Worm (Caenorhabditis elegans) whole organism, early embryonic: ENCODE measurements around the gene rsp-8.

Source experiments
- B0310.2 ChIP-seq: sonication (generic microtip); optimal IDR thresholded peaks from 2 replicates; lab custom pipeline; 2016; ENCODE audit warnings: mild to moderate bottlenecking, missing genetic modification characterization, missing compliant biosample characterization
- F13C5.2 ChIP-seq: sonication (generic microtip); optimal IDR thresholded peaks from 2 replicates; lab custom pipeline; 2017; ENCODE audit warnings: mild to moderate bottlenecking, missing genetic modification characterization, inconsistent platforms, missing compliant biosample characterization
- aly-1 ChIP-seq: sonication (generic microtip); optimal IDR thresholded peaks from 2 replicates; lab custom pipeline; 2016; ENCODE audit warnings: missing genetic modification characterization, missing compliant biosample characterization
- ama-1 ChIP-seq: fragments of 150-350 bp; optimal IDR thresholded peaks from 2 replicates; lab custom pipeline; 2014
- ceh-13 ChIP-seq: fragments of 200-800 bp; sonication (Bioruptor generic); optimal IDR thresholded peaks from 2 replicates; lab custom pipeline; 2018; ENCODE audit warnings: mild to moderate bottlenecking, missing genetic modification characterization, missing compliant biosample characterization
- ceh-36 ChIP-seq: sonication (generic microtip); optimal IDR thresholded peaks from 2 replicates; lab custom pipeline; 2016; ENCODE audit warnings: missing genetic modification characterization, inconsistent platforms, missing compliant biosample characterization
- ets-7 ChIP-seq: sonication (generic microtip); optimal IDR thresholded peaks from 2 replicates; lab custom pipeline; 2016; ENCODE audit warnings: missing genotype, missing genetic modification characterization, missing compliant biosample characterization
- flt-1 ChIP-seq: fragments of 200-800 bp; sonication (Bioruptor generic); IDR thresholded peaks from 2 replicates; pipeline ENCODE4 v1.3.6; 2022; ENCODE audit warnings: missing genetic modification characterization, missing compliant biosample characterization
- hmbx-1 ChIP-seq: sonication (generic microtip); optimal IDR thresholded peaks from 2 replicates; lab custom pipeline; 2016; ENCODE audit warnings: mild to moderate bottlenecking, missing genetic modification characterization, missing compliant biosample characterization
- hmg-4 ChIP-seq: fragments of 200-800 bp; sonication (Bioruptor generic); optimal IDR thresholded peaks from 2 replicates; lab custom pipeline; 2018; ENCODE audit warnings: mild to moderate bottlenecking, missing genetic modification characterization, missing compliant biosample characterization
- hnd-1 ChIP-seq: sonication (generic microtip); optimal IDR thresholded peaks from 2 replicates; lab custom pipeline; 2016; ENCODE audit warnings: missing genetic modification characterization, missing compliant biosample characterization
- pes-1 ChIP-seq: fragments of 200-800 bp; sonication (Bioruptor generic); IDR thresholded peaks from 2 replicates; pipeline ENCODE4 v1.3.6; 2022; ENCODE audit warnings: missing genetic modification reagents, missing genetic modification characterization, missing compliant biosample characterization
- scrt-1 ChIP-seq: fragments of 200-800 bp; sonication (Bioruptor generic); IDR thresholded peaks from 2 replicates; pipeline ENCODE4 v1.3.6; 2022; ENCODE audit warnings: missing genetic modification characterization, missing compliant biosample characterization
- sea-1 ChIP-seq: fragments of 200-800 bp; sonication (Bioruptor generic); conservative IDR thresholded peaks from 2 replicates; pipeline ENCODE4 v1.3.6; 2022; ENCODE audit warnings: missing genetic modification characterization, missing compliant biosample characterization
- tbx-11 ChIP-seq: fragments of 200-800 bp; sonication (Bioruptor generic); IDR thresholded peaks from 2 replicates; pipeline ENCODE4 v1.3.6; 2022; ENCODE audit warnings: missing genetic modification characterization, missing compliant biosample characterization
- tbx-37 ChIP-seq: fragments of 200-800 bp; sonication (Bioruptor generic); conservative IDR thresholded peaks from 2 replicates; pipeline ENCODE4 v1.3.6; 2022; ENCODE audit warnings: missing genetic modification reagents, missing genetic modification characterization, missing compliant biosample characterization
- tra-4 ChIP-seq: sonication (generic microtip); optimal IDR thresholded peaks from 2 replicates; lab custom pipeline; 2017; ENCODE audit warnings: missing genetic modification characterization, missing compliant biosample characterization

rsp-8 gene

DNA sequence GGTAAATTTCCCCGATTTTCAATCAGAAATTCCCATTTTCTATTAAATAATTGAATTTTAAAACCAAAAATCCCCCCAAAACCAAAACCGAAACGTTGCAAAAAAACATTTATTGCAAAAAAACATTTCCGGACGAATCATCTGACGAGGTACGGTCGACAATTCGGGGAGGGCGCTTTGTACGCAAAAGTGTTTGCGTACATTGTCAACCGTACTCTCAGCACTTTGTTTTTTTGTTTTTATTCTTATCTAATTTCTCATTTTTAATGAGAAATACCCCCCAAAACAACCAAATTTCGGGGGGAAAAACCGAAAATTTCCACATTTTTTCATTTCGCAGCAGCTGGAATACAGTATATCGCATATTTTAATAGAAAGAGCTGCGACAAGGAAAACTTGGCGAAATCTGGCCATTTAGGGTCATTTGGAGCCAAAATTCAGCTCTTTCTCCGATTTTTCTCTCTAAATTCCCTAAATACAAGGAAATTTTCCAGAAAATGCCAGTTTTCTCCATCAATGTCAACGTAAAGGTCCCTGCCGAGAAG lies 21.5 kb downstream of the rsp-8 start, which contains the start of gene mif-1:
Gene mif-1 (plus strand): TSS at position 495 of the 545 bp plus-strand sequence.
- 0 out of 2 replicates have a peak, but pooled peaks have one; percentile 8 for TF ChIP-seq tbx-37 (GFP tag; lab: Robert Waterston, UW)
- TF ChIP-seq sea-1 (GFP tag; lab: Robert Waterston, UW) = no peak

DNA sequence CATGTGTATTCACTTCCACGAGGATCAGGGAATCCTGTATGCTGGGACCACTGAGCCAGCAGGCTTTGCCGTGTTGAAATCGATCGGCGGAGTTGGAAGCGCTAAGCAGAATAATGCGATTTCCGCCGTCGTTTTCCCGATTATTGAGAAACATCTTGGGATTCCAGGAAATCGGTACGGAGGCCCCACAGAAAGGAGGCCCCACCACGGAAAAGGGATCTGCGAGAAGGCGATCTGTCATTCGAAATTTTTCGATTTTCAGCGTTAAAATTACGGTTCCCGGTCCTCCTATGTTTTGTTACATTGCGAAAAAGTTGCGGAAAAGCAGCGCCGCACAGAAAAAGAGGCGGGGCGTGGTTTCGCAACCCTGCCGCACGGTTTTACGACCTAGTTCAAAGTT lies 22.1 kb downstream of the rsp-8 start:
- TF ChIP-seq tbx-37 (GFP tag; lab: Robert Waterston, UW) (no peak), F13C5.2 (tag; lab: Kevin White, UChicago) (no peak), tbx-11 (GFP tag; lab: Robert Waterston, UW) (0 out of 2 replicates have a peak, but pooled peaks have one; percentile 30), ceh-13 (GFP tag; lab: Kevin White, UChicago) (no peak), pes-1 (peak; percentile 70), B0310.2 (tag; lab: Kevin White, UChicago) (no peak), aly-1 (tag; lab: Kevin White, UChicago) (no peak), flt-1 (GFP tag; lab: Robert Waterston, UW) (peak; percentile 33; the same call in 1 of the 2 replicates), ceh-36 (tag; lab: Kevin White, UChicago) (no peak), hnd-1 (tag; lab: Kevin White, UChicago) (no peak), hmg-4 (no peak), tra-4 (tag; lab: Kevin White, UChicago) (no peak), sea-1 (GFP tag; lab: Robert Waterston, UW) (0 out of 2 replicates have a peak, but pooled peaks have one; percentile 60), ets-7 (tag; lab: Kevin White, UChicago) (peak; percentile 25)

DNA sequence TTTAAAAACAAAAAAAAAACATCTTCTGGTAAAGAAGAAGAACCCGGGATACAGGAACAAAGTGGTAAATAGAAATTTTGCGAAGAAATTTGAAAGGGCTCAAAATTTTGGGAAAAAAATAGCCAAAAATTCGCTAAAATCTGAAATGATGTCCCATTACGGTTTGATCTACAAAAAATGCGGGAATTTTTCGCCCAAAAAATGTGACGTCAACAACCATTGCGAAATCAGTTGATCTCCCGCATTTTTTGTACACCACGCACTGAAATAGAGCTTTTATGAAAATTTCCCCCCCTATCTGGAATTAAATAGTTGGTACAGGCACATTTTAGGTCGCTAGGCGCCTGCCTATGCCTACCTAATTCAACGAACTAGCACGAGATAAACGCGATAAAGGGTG lies 23.4 kb downstream of the rsp-8 start:
- TF ChIP-seq hnd-1 (tag; lab: Kevin White, UChicago) = no peak
- no peak for TF ChIP-seq tbx-11 (GFP tag; lab: Robert Waterston, UW)
- no peak for TF ChIP-seq ceh-36 (tag; lab: Kevin White, UChicago)
- TF ChIP-seq tbx-37 (GFP tag; lab: Robert Waterston, UW) = no peak
- TF ChIP-seq pes-1 = no peak
- no peak for TF ChIP-seq F13C5.2 (tag; lab: Kevin White, UChicago)
- no peak for TF ChIP-seq ceh-13 (GFP tag; lab: Kevin White, UChicago)
- TF ChIP-seq hmg-4 = no peak
- no peak for TF ChIP-seq B0310.2 (tag; lab: Kevin White, UChicago)
- no peak for TF ChIP-seq ets-7 (tag; lab: Kevin White, UChicago)
- TF ChIP-seq sea-1 (GFP tag; lab: Robert Waterston, UW) = no peak
- TF ChIP-seq ama-1 (lab: Kevin White, UChicago) = no peak
- TF ChIP-seq aly-1 (tag; lab: Kevin White, UChicago) = no peak
- TF ChIP-seq flt-1 (GFP tag; lab: Robert Waterston, UW) = no peak
- TF ChIP-seq tra-4 (tag; lab: Kevin White, UChicago) = no peak
- TF ChIP-seq scrt-1 (GFP tag; lab: Robert Waterston, UW) = no peak
- no peak for TF ChIP-seq hmbx-1 (tag; lab: Kevin White, UChicago)

DNA sequence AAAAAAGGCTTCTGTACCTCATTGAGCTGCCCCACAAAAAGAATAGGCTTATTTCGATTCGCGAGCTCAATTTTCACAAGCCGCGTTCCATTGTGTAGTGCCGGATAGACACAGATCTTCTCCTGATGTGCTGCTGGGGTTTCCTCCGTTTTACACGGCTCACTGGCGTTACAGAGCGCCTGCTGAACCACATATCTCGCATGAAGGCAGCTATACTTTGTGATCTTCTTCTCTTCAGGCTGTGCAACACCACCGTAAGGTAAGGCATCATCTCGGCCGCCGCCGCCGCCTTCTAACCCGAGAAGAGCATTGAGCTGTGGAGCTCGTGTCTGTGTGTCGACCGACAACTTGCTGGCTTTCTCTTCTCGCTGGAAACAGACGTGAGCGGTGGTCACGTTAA lies 27.3 kb downstream of the rsp-8 start:
- TF ChIP-seq hmbx-1 (tag; lab: Kevin White, UChicago) = no peak
- no peak for TF ChIP-seq scrt-1 (GFP tag; lab: Robert Waterston, UW)
- TF ChIP-seq F13C5.2 (tag; lab: Kevin White, UChicago) = no peak
- TF ChIP-seq ama-1 (lab: Kevin White, UChicago) = no peak
- no peak for TF ChIP-seq aly-1 (tag; lab: Kevin White, UChicago)
- TF ChIP-seq ets-7 (tag; lab: Kevin White, UChicago) = no peak
- no peak for TF ChIP-seq ceh-13 (GFP tag; lab: Kevin White, UChicago)
- no peak for TF ChIP-seq tbx-37 (GFP tag; lab: Robert Waterston, UW)
- TF ChIP-seq hmg-4 = no peak
- TF ChIP-seq hnd-1 (tag; lab: Kevin White, UChicago) = no peak
- no peak for TF ChIP-seq tbx-11 (GFP tag; lab: Robert Waterston, UW)
- TF ChIP-seq pes-1 = no peak
- TF ChIP-seq sea-1 (GFP tag; lab: Robert Waterston, UW) = no peak
- TF ChIP-seq tra-4 (tag; lab: Kevin White, UChicago) = no peak
- TF ChIP-seq ceh-36 (tag; lab: Kevin White, UChicago) = no peak
- no peak for TF ChIP-seq flt-1 (GFP tag; lab: Robert Waterston, UW)
- TF ChIP-seq B0310.2 (tag; lab: Kevin White, UChicago) = no peak

DNA sequence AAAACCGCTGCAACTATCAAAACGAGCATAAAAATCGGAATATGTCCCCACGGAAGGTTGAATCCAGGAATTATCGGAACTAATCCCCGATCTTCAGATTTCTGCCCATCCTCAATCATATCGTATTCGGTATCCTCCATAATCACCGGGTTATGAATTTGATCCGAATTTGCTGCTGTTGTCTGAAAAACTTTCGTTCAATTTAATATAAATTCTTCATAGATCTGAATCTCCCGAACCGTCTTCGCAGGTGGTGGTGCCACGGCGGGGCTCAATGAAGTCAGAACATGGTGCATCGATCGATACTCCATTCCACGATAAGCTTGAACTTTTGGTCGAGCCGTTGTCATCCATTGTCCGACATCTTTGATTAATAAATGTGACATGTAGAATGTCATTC lies 30.6 kb downstream of the rsp-8 start:
- TF ChIP-seq ama-1 (lab: Kevin White, UChicago) = no peak
- no peak for TF ChIP-seq tra-4 (tag; lab: Kevin White, UChicago)
- TF ChIP-seq hmbx-1 (tag; lab: Kevin White, UChicago) = no peak

DNA sequence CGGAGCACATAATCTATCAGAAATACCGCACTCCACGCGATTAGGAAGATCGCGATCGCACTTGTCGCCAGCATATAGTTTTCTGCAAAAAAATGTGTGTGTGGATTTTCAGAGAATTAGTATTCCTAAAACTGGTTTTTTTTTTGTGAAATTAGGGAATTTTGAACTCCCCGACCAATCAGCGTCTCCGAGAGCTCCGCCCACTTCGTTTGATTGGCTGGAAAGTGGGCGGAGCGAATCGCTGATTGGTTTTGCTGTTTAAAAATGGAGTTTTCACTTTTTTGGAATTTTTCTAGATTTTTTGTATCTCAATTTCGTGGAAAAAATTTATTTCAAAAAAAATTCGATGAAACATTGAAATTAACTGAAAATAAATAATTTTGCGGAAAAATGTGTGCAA lies 34.9 kb downstream of the rsp-8 start:
- TF ChIP-seq F13C5.2 (tag; lab: Kevin White, UChicago) (no peak), sea-1 (GFP tag; lab: Robert Waterston, UW) (no peak), flt-1 (GFP tag; lab: Robert Waterston, UW) (no peak), tra-4 (tag; lab: Kevin White, UChicago) (no peak), ceh-13 (GFP tag; lab: Kevin White, UChicago) (no peak), ama-1 (lab: Kevin White, UChicago) (no peak), tbx-37 (GFP tag; lab: Robert Waterston, UW) (no peak), pes-1 (no peak), hmg-4 (no peak), ets-7 (tag; lab: Kevin White, UChicago) (no peak), hnd-1 (tag; lab: Kevin White, UChicago) (no peak), tbx-11 (GFP tag; lab: Robert Waterston, UW) (no peak), ceh-36 (tag; lab: Kevin White, UChicago) (no peak), hmbx-1 (tag; lab: Kevin White, UChicago) (no peak), B0310.2 (tag; lab: Kevin White, UChicago) (no peak)

DNA sequence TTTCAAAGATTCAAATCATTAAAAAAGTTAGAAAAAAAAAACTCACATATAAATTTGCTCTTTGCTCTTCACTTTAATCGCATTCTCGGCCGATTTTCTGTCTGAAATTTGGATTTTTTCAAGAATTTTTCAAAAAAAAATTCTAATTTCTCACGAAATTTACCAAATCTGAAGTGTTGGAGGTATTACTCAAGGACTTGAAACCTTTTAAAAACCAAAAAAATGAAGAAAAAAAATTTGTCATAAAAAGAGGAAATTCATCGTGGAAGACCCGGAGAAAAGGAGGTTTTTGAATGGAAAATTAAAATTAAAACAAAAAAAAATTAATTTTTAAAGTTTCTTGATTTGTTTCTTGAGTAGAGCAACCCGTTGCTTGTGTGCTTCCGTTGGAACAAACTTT lies 35.9 kb downstream of the rsp-8 start, which contains the start of gene Y56A3A.2:
Gene Y56A3A.2 (minus strand): TSS at position 101 of the 400 bp plus-strand sequence.
- TF ChIP-seq pes-1 (no peak), sea-1 (GFP tag; lab: Robert Waterston, UW) (no peak), tra-4 (tag; lab: Kevin White, UChicago) (no peak), aly-1 (tag; lab: Kevin White, UChicago) (no peak), hnd-1 (tag; lab: Kevin White, UChicago) (no peak), hmg-4 (no peak), B0310.2 (tag; lab: Kevin White, UChicago) (no peak), F13C5.2 (tag; lab: Kevin White, UChicago) (no peak), ceh-13 (GFP tag; lab: Kevin White, UChicago) (no peak), flt-1 (GFP tag; lab: Robert Waterston, UW) (no peak), ceh-36 (tag; lab: Kevin White, UChicago) (no peak), ets-7 (tag; lab: Kevin White, UChicago) (no peak), scrt-1 (GFP tag; lab: Robert Waterston, UW) (no peak), ama-1 (lab: Kevin White, UChicago) (no peak)
